Worm (Caenorhabditis elegans): Measurements from ENCODE around the gene lido-11.

Gene lido-11

ce11 chrII:3003667-3004066 is at the start of gene lido-11:
Gene lido-11, plus strand, starts transcription at chrII:3003967.
- no peak for TF ChIP-seq egl-5 (tag; optimal IDR thresholded peaks at IDR 0.05)
- TF ChIP-seq nfya-1 (tag; optimal IDR thresholded peaks at IDR 0.05; ENCODE audit: insufficient read depth), result no peak
- TF ChIP-seq elt-3 (tag; optimal IDR thresholded peaks at IDR 0.05), result no peak

ce11 chrII:2955656-2956115 is 48.1 kb upstream of the lido-11 start, which contains the start of gene irld-48:
Gene irld-48, plus strand, starts transcription at chrII:2956065.
- TF ChIP-seq nhr-237 (tag; optimal IDR thresholded peaks at IDR 0.05) (no peak), fkh-10 (GFP tag; optimal IDR thresholded peaks at IDR 0.05) (no peak)

- TF ChIP-seq mml-1 (tag; optimal IDR thresholded peaks at IDR 0.05) (no peak), ceh-16 (tag; optimal IDR thresholded peaks at IDR 0.05) (no peak), unc-39 (tag; optimal IDR thresholded peaks at IDR 0.05) (no peak), nhr-77 (tag; optimal IDR thresholded peaks at IDR 0.05) (no peak), nhr-67 (tag; optimal IDR thresholded peaks at IDR 0.05) (no peak), jun-1 (tag; optimal IDR thresholded peaks at IDR 0.05) (no peak), lsy-12 (tag; optimal IDR thresholded peaks at IDR 0.05) (no peak), snpc-4 (tag; optimal IDR thresholded peaks at IDR 0.05) (no peak), nhr-11 (tag; optimal IDR thresholded peaks at IDR 0.05) (no peak)
Measured at ce11 chrII:2958308-2958707, 45.5 kb upstream of the lido-11 start, which contains the start of gene srw-60. Gene srw-60, plus strand, starts transcription at chrII:2958608.

ce11 chrII:2962531-2963164 is 41.1 kb upstream of the lido-11 start:
- peak; percentile 47 for TF ChIP-seq skn-1 (tag; optimal IDR thresholded peaks at IDR 0.05)
- TF ChIP-seq unc-62 (GFP tag; optimal IDR thresholded peaks at IDR 0.05), result no peak
- peak; percentile 66 for TF ChIP-seq hmg-11 (tag; optimal IDR thresholded peaks at IDR 0.05)
- TF ChIP-seq egl-5 (tag; optimal IDR thresholded peaks at IDR 0.05), result no peak
- TF ChIP-seq lin-39 (tag; optimal IDR thresholded peaks at IDR 0.05), result peak; percentile 62
- peak; percentile 77 for TF ChIP-seq fkh-10 (GFP tag; optimal IDR thresholded peaks at IDR 0.05)
- peak; percentile 91 for TF ChIP-seq mdl-1 (tag; optimal IDR thresholded peaks at IDR 0.05)
- TF ChIP-seq lin-15B (tag; optimal IDR thresholded peaks at IDR 0.05), result peak; percentile 21

- TF ChIP-seq nhr-43 (tag; optimal IDR thresholded peaks at IDR 0.05; ENCODE audit: poor library complexity, severe bottlenecking) (no peak), nhr-23 (tag; optimal IDR thresholded peaks at IDR 0.05) (no peak), sea-2 (GFP tag; optimal IDR thresholded peaks at IDR 0.05) (no peak), snpc-4 (tag; optimal IDR thresholded peaks at IDR 0.05) (no peak), nhr-11 (tag; optimal IDR thresholded peaks at IDR 0.05) (no peak), jun-1 (tag; optimal IDR thresholded peaks at IDR 0.05) (no peak), elt-3 (tag; optimal IDR thresholded peaks at IDR 0.05) (no peak), mml-1 (tag; optimal IDR thresholded peaks at IDR 0.05) (no peak), nhr-67 (tag; optimal IDR thresholded peaks at IDR 0.05) (no peak), R02D3.7 (tag; optimal IDR thresholded peaks at IDR 0.05) (no peak), ZK546.5 (tag; optimal IDR thresholded peaks at IDR 0.05) (no peak), fkh-2 (tag; optimal IDR thresholded peaks at IDR 0.05) (no peak), egl-27 (tag; optimal IDR thresholded peaks at IDR 0.05) (no peak), lin-39 (tag; optimal IDR thresholded peaks at IDR 0.05) (no peak)
Measured at ce11 chrII:2963619-2964018, 40.1 kb upstream of the lido-11 start.

ce11 chrII:2965215-2965998 is 38.4 kb upstream of the lido-11 start:
- TF ChIP-seq unc-62 (GFP tag; optimal IDR thresholded peaks at IDR 0.05) (no peak), lin-15B (tag; optimal IDR thresholded peaks at IDR 0.05) (no peak), sea-2 (GFP tag; optimal IDR thresholded peaks at IDR 0.05) (no peak), skn-1 (tag; optimal IDR thresholded peaks at IDR 0.05) (no peak), nhr-25 (tag; optimal IDR thresholded peaks at IDR 0.05) (no peak), lin-39 (tag; optimal IDR thresholded peaks at IDR 0.05) (no peak), mdl-1 (tag; optimal IDR thresholded peaks at IDR 0.05) (no peak), nhr-67 (tag; optimal IDR thresholded peaks at IDR 0.05) (no peak), aly-2 (tag; optimal IDR thresholded peaks at IDR 0.05) (no peak), pqm-1 (tag; optimal IDR thresholded peaks at IDR 0.05) (no peak), ztf-11 (tag; optimal IDR thresholded peaks at IDR 0.05) (no peak), fkh-2 (tag; optimal IDR thresholded peaks at IDR 0.05) (no peak), daf-12 (tag; optimal IDR thresholded peaks at IDR 0.05) (no peak), egl-27 (tag; optimal IDR thresholded peaks at IDR 0.05) (no peak)
